Fruit fly (Drosophila melanogaster) whole organism, embryonic: Measurements from ENCODE around the gene orion.

Experiments used
- Asciz ChIP-seq: fragments of 200-800 bp; sonication (Bioruptor generic); optimal IDR thresholded peaks from 2 replicates; lab custom pipeline; 2017; ENCODE audit warnings: missing biosample characterization, mild to moderate bottlenecking, missing genetic modification characterization, missing genetic modification reagents
- Atf3 ChIP-seq: fragments of 200-800 bp; sonication (Bioruptor generic); optimal IDR thresholded peaks from 3 replicates; lab custom pipeline; 2016; ENCODE audit warnings: missing biosample characterization, missing genetic modification characterization
- Blimp-1 ChIP-seq: fragments of 200-800 bp; sonication (Bioruptor generic); optimal IDR thresholded peaks from 3 replicates; lab custom pipeline; 2018; ENCODE audit warnings: missing biosample characterization, missing genetic modification characterization, mild to moderate bottlenecking, moderate library complexity, missing genetic modification reagents
- CG11504 ChIP-seq: fragments of 200-800 bp; sonication (Bioruptor generic); optimal IDR thresholded peaks from 3 replicates; lab custom pipeline; 2019; ENCODE audit warnings: missing biosample characterization, mild to moderate bottlenecking, missing genetic modification characterization, moderate library complexity
- CG12219 ChIP-seq: fragments of 200-800 bp; sonication (Bioruptor generic); optimal IDR thresholded peaks from 3 replicates; lab custom pipeline; 2018; ENCODE audit warnings: missing biosample characterization, mild to moderate bottlenecking, missing genetic modification characterization
- CG12391 ChIP-seq: fragments of 200-800 bp; sonication (Bioruptor generic); optimal IDR thresholded peaks from 3 replicates; lab custom pipeline; 2018; ENCODE audit warnings: missing biosample characterization, mild to moderate bottlenecking, missing genetic modification characterization, moderate library complexity
- CG12659 ChIP-seq: fragments of 200-800 bp; sonication (Bioruptor generic); optimal IDR thresholded peaks from 3 replicates; lab custom pipeline; 2017; ENCODE audit warnings: mild to moderate bottlenecking, missing biosample characterization, missing genetic modification reagents, missing genetic modification characterization
- CG14014 ChIP-seq: fragments of 200-800 bp; sonication (Bioruptor generic); IDR thresholded peaks from 2 replicates; pipeline ENCODE4 v1.3.6; 2022; ENCODE audit warnings: missing biosample characterization, missing genetic modification characterization
- CG14860 ChIP-seq: fragments of 200-800 bp; sonication (Bioruptor generic); IDR thresholded peaks from 3 replicates; pipeline ENCODE4 v1.3.6; 2022; ENCODE audit warnings: missing biosample characterization, missing genetic modification characterization; ENCODE audit not compliant: partially characterized antibody
- CG16815 ChIP-seq: fragments of 200-800 bp; sonication (Bioruptor generic); optimal IDR thresholded peaks from 3 replicates; lab custom pipeline; 2017; ENCODE audit warnings: missing biosample characterization, mild to moderate bottlenecking, missing genetic modification characterization
- CG2712 ChIP-seq: fragments of 200-800 bp; optimal IDR thresholded peaks from 3 replicates; lab custom pipeline; 2019; ENCODE audit warnings: missing biosample characterization, mild to moderate bottlenecking, missing genetic modification characterization, moderate library complexity
- CG2889 ChIP-seq: fragments of 200-800 bp; sonication (Bioruptor generic); IDR thresholded peaks from 3 replicates; pipeline ENCODE4 v1.3.6; 2022; ENCODE audit warnings: missing biosample characterization, missing genetic modification characterization
- CG33213 ChIP-seq: fragments of 200-800 bp; sonication (Bioruptor generic); optimal IDR thresholded peaks from 3 replicates; lab custom pipeline; 2016; ENCODE audit warnings: missing biosample characterization, missing genetic modification characterization
- CG3726 ChIP-seq: fragments of 200-800 bp; sonication (Bioruptor generic); IDR thresholded peaks from 3 replicates; pipeline ENCODE4, ENCODE4 v1.3.6; 2022; ENCODE audit warnings: missing biosample characterization, missing genetic modification characterization
- CG7372 ChIP-seq: fragments of 200-800 bp; sonication (Bioruptor generic); IDR thresholded peaks from 2 replicates; pipeline ENCODE4 v1.3.6; 2022; ENCODE audit warnings: missing biosample characterization, missing genetic modification characterization
- Deaf1 ChIP-seq: fragments of 200-800 bp; optimal IDR thresholded peaks from 3 replicates; lab custom pipeline; 2019; ENCODE audit warnings: missing biosample characterization, mild to moderate bottlenecking, missing genetic modification characterization, moderate library complexity
- Doc3 ChIP-seq: fragments of 200-800 bp; sonication (Bioruptor generic); IDR thresholded peaks from 3 replicates; pipeline ENCODE4 v1.3.6; 2022; ENCODE audit warnings: missing biosample characterization, missing genetic modification characterization; ENCODE audit not compliant: partially characterized antibody
- Ets65A ChIP-seq: fragments of 200-800 bp; sonication (Bioruptor generic); peaks from one replicate; lab custom pipeline; 2016; ENCODE audit warnings: missing biosample characterization, missing genetic modification characterization
- Ets97D ChIP-seq: fragments of 200-800 bp; sonication (Bioruptor generic); optimal IDR thresholded peaks from 3 replicates; lab custom pipeline; 2016; ENCODE audit warnings: missing biosample characterization, missing genetic modification characterization
- Fer1 ChIP-seq: fragments of 200-800 bp; sonication (Bioruptor generic); optimal IDR thresholded peaks from 2 replicates; lab custom pipeline; 2017; ENCODE audit warnings: missing biosample characterization, mild to moderate bottlenecking, missing genetic modification characterization
- Hey ChIP-seq: fragments of 200-800 bp; sonication (Bioruptor generic); optimal IDR thresholded peaks from 3 replicates; lab custom pipeline; 2018; ENCODE audit warnings: missing biosample characterization, mild to moderate bottlenecking, missing genetic modification characterization
- Lhr ChIP-seq: fragments of 200-800 bp; sonication (Bioruptor generic); optimal IDR thresholded peaks from 3 replicates; lab custom pipeline; 2017; ENCODE audit warnings: mild to moderate bottlenecking, missing biosample characterization, missing genetic modification reagents, missing genetic modification characterization
- Max ChIP-seq: fragments of 200-800 bp; sonication (Bioruptor generic); optimal IDR thresholded peaks from 2 replicates; lab custom pipeline; 2016; ENCODE audit warnings: missing biosample characterization, mild to moderate bottlenecking, missing genetic modification characterization
- Meics ChIP-seq: fragments of 200-800 bp; sonication (Bioruptor generic); optimal IDR thresholded peaks from 2 replicates; lab custom pipeline; 2017; ENCODE audit warnings: missing biosample characterization, mild to moderate bottlenecking, missing genetic modification characterization
- NfI ChIP-seq: fragments of 200-800 bp; sonication (Bioruptor generic); optimal IDR thresholded peaks from 3 replicates; lab custom pipeline; 2018; ENCODE audit warnings: missing biosample characterization, mild to moderate bottlenecking, missing genetic modification characterization, moderate library complexity
- Pdp1 ChIP-seq, 2 experiments: fragments of 200-800 bp; sonication (Bioruptor generic); optimal IDR thresholded peaks; 3 replicates each; lab custom pipeline; 2016; ENCODE audit warnings: missing biosample characterization in 2 of 2, missing genetic modification characterization in 2 of 2, mild to moderate bottlenecking in 1 of 2, moderate library complexity in 1 of 2
- Ptx1 ChIP-seq: fragments of 200-800 bp; sonication (Bioruptor generic); IDR thresholded peaks from 2 replicates; pipeline ENCODE4 v1.3.6; 2022; ENCODE audit warnings: missing biosample characterization, missing genetic modification characterization
- Sin3A ChIP-seq: fragments of >200 bp; optimal IDR thresholded peaks from 2 replicates; lab custom pipeline; 2018
- ato ChIP-seq: fragments of 200-800 bp; sonication (Bioruptor generic); IDR thresholded peaks from 2 replicates; pipeline ENCODE4 v1.3.6; 2022; ENCODE audit warnings: missing biosample characterization, missing genetic modification characterization; ENCODE audit not compliant: partially characterized antibody
- chinmo ChIP-seq: fragments of 200-800 bp; sonication (Bioruptor generic); IDR thresholded peaks from 4 replicates; pipeline ENCODE4 v1.3.6; 2022; ENCODE audit warnings: missing biosample characterization, missing genetic modification characterization; ENCODE audit not compliant: partially characterized antibody
- danr ChIP-seq: fragments of 200-800 bp; sonication (Bioruptor generic); IDR thresholded peaks from 2 replicates; pipeline ENCODE4 v1.3.6; 2022; ENCODE audit warnings: missing biosample characterization, missing genetic modification characterization
- ftz-f1 ChIP-seq: fragments of 200-800 bp; sonication (Bioruptor generic); optimal IDR thresholded peaks from 2 replicates; lab custom pipeline; 2016; ENCODE audit warnings: missing biosample characterization, missing genetic modification characterization
- gem ChIP-seq: fragments of 200-800 bp; sonication (Bioruptor generic); optimal IDR thresholded peaks from 2 replicates; lab custom pipeline; 2019; ENCODE audit warnings: missing biosample characterization, mild to moderate bottlenecking, missing genetic modification characterization, moderate library complexity
- grn ChIP-seq: fragments of 200-800 bp; sonication (Bioruptor generic); optimal IDR thresholded peaks from 3 replicates; lab custom pipeline; 2017; ENCODE audit warnings: missing biosample characterization, missing genetic modification characterization
- insv ChIP-seq, 2 experiments: fragments of 200-800 bp; sonication (Bioruptor generic); optimal IDR thresholded peaks; 3 replicates each; lab custom pipeline; 2016 to 2018; ENCODE audit warnings: missing biosample characterization in 2 of 2, missing genetic modification characterization in 2 of 2
- kah ChIP-seq: fragments of 200-800 bp; sonication (Bioruptor generic); optimal IDR thresholded peaks from 2 replicates; lab custom pipeline; 2018; ENCODE audit warnings: missing biosample characterization, mild to moderate bottlenecking, missing genetic modification characterization
- kni ChIP-seq: fragments of 200-800 bp; sonication (Bioruptor generic); optimal IDR thresholded peaks from 3 replicates; lab custom pipeline; 2017; ENCODE audit warnings: mild to moderate bottlenecking, missing biosample characterization, missing genetic modification reagents, missing genetic modification characterization
- luna ChIP-seq: fragments of 200-800 bp; sonication (Bioruptor generic); optimal IDR thresholded peaks from 2 replicates; lab custom pipeline; 2016; ENCODE audit warnings: missing biosample characterization, missing genetic modification characterization
- nerfin-1 ChIP-seq: fragments of 200-800 bp; sonication (Bioruptor generic); optimal IDR thresholded peaks from 3 replicates; lab custom pipeline; 2019; ENCODE audit warnings: missing biosample characterization, mild to moderate bottlenecking, missing genetic modification characterization, moderate library complexity
- nerfin-2 ChIP-seq: fragments of 200-800 bp; sonication (Bioruptor generic); IDR thresholded peaks from 2 replicates; pipeline ENCODE4 v1.3.6; 2022; ENCODE audit warnings: missing biosample characterization, missing genetic modification characterization; ENCODE audit not compliant: partially characterized antibody
- oc ChIP-seq: fragments of 200-800 bp; sonication (Bioruptor generic); optimal IDR thresholded peaks from 2 replicates; lab custom pipeline; 2018; ENCODE audit warnings: missing biosample characterization, mild to moderate bottlenecking, missing genetic modification characterization, moderate library complexity
- onecut ChIP-seq: fragments of 200-800 bp; sonication (Bioruptor generic); IDR thresholded peaks from 2 replicates; pipeline ENCODE4 v1.3.6; 2022; ENCODE audit warnings: missing biosample characterization, missing genetic modification characterization
- pho ChIP-seq: fragments of 200-800 bp; sonication (Bioruptor generic); optimal IDR thresholded peaks from 2 replicates; lab custom pipeline; 2016; ENCODE audit warnings: missing biosample characterization, missing genetic modification characterization
- sim ChIP-seq: fragments of 200-800 bp; sonication (Bioruptor generic); IDR thresholded peaks from 2 replicates; pipeline ENCODE4 v1.3.6; 2022; ENCODE audit warnings: missing biosample characterization, missing genetic modification characterization
- sna ChIP-seq: fragments of 200-800 bp; sonication (Bioruptor generic); IDR thresholded peaks from 2 replicates; pipeline ENCODE4 v1.3.6; 2022; ENCODE audit warnings: missing biosample characterization, missing genetic modification characterization; ENCODE audit not compliant: partially characterized antibody
- unpg ChIP-seq: fragments of 200-800 bp; sonication (Bioruptor generic); optimal IDR thresholded peaks from 3 replicates; lab custom pipeline; 2018; ENCODE audit warnings: missing biosample characterization, mild to moderate bottlenecking, missing genetic modification characterization, moderate library complexity
- wor ChIP-seq: fragments of 200-800 bp; sonication (Bioruptor generic); IDR thresholded peaks from 2 replicates; pipeline ENCODE4 v1.3.6; 2022; ENCODE audit warnings: missing biosample characterization, missing genetic modification characterization

Gene orion

dm6 chrX:7935798-7936572 is 10.7 kb downstream of the orion start, which contains the start of gene Ubr3 (continued):
- TF ChIP-seq nerfin-2 (GFP tag; lab: Robert Waterston, UW) (peak; percentile 66), Ets65A (GFP tag; lab: Kevin White, UChicago) (peak; percentile 80), ato (GFP tag; lab: Robert Waterston, UW) (peak; percentile 59), CG11504 (tag; lab: Kevin White, UChicago) (peak; percentile 7), Pdp1 (GFP tag; optimal IDR thresholded peaks at IDR 0.05; lab: Kevin White, UChicago) (peak in 1 of 2 experiments; percentile 19), Doc3 (GFP tag; lab: Robert Waterston, UW) (peak; percentile 54; the same call in 1 of the 3 replicates), CG2712 (tag; lab: Kevin White, UChicago) (peak; percentile 10), CG12391 (tag; lab: Kevin White, UChicago) (peak; percentile 9), CG33213 (GFP tag; lab: Kevin White, UChicago) (no peak), Fer1 (peak; percentile 35), Deaf1 (tag; lab: Kevin White, UChicago) (peak; percentile 69), Hey (no peak), kah (no peak), Blimp-1 (no peak), sna (0 out of 2 replicates have a peak, but pooled peaks have one; percentile 50)
- TF ChIP-seq, all 482 proteins: peak for 123

- TF ChIP-seq Pdp1 (GFP tag; optimal IDR thresholded peaks at IDR 0.05; lab: Kevin White, UChicago) (peak; percentile 31 to 68), Sin3A (lab: Kevin White, UChicago) (peak; percentile 46), ftz-f1 (GFP tag; lab: Kevin White, UChicago) (no peak), gem (peak; percentile 23), Ets97D (peak; percentile 98), Asciz (GFP tag; lab: Kevin White, UChicago) (peak; percentile 39), pho (GFP tag; lab: Kevin White, UChicago) (peak; percentile 53), Meics (GFP tag; lab: Kevin White, UChicago) (peak; percentile 85), CG12659 (GFP tag; lab: Kevin White, UChicago) (peak; percentile 90), CG14014 (GFP tag; lab: Robert Waterston, UW) (peak; percentile 60; the same call in 1 of the 2 replicates), NfI (GFP tag; lab: Kevin White, UChicago) (peak; percentile 85), oc (tag; lab: Kevin White, UChicago) (no peak), grn (peak; percentile 6), CG7372 (GFP tag; lab: Robert Waterston, UW) (peak; percentile 46; the same call in 1 of the 2 replicates), danr (GFP tag; lab: Robert Waterston, UW) (0 out of 2 replicates have a peak, but pooled peaks have one; percentile 13), unpg (GFP tag; lab: Kevin White, UChicago) (peak; percentile 51), CG16815 (GFP tag; lab: Kevin White, UChicago) (no peak), Lhr (GFP tag; lab: Kevin White, UChicago) (peak; percentile 51), Atf3 (GFP tag; lab: Kevin White, UChicago) (peak; percentile 52), nerfin-1 (peak; percentile 6), kni (GFP tag; lab: Kevin White, UChicago) (peak; percentile 49), Max (peak; percentile 51), CG3726 (GFP tag; lab: Robert Waterston, UW) (no peak), CG11504 (tag; lab: Kevin White, UChicago) (peak; percentile 44), CG14860 (GFP tag; lab: Robert Waterston, UW) (peak; percentile 55; the same call in 2 of the 3 replicates), insv (GFP tag; optimal IDR thresholded peaks at IDR 0.05; lab: Kevin White, UChicago) (peak in 1 of 2 experiments; percentile 43), onecut (peak; percentile 69), CG2889 (GFP tag; lab: Robert Waterston, UW) (peak; percentile 53; the same call in 1 of the 3 replicates), luna (peak; percentile 8), wor (GFP tag; lab: Robert Waterston, UW) (no peak), CG12219 (GFP tag; lab: Kevin White, UChicago) (peak; percentile 56), sim (GFP tag; lab: Robert Waterston, UW) (peak; percentile 42; the same call in 1 of the 2 replicates), Ptx1 (GFP tag; lab: Robert Waterston, UW) (peak; percentile 53), chinmo (GFP tag; lab: Robert Waterston, UW) (peak; percentile 65; the same call in 1 of the 4 replicates)
Measured at dm6 chrX:7934679-7935078, 12.0 kb downstream of the orion start, which contains the start of gene RpS14b. RpS14b (plus strand) TSS chrX:7934898.
